Fruit fly (Drosophila melanogaster): Measurements from ENCODE around the gene Eh.

Eh gene

DNA sequence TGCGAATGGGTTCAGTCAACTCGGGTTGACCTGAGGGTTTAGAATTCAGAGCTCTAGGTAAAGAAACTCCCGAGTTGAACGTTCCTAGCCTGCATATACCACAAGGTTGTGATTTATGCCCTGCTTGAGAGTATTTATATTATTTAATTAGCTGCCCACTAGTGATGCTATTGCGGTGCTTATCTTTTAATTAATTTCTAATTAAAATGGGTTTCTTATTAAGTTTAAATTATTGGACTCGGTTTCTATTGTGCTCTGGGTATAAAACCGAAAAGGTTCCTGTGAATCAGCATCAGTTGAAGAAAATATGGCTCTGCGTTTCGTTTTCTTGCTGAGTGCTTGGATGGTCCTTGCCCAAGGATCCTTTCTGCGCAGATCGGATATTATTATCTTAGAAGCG is 33.2 kb downstream of the Eh start, which contains the start of gene CG5866:
TSS of gene CG5866 (plus strand) at position 301 of the 400 bp plus-strand sequence.
- no peak for TF ChIP-seq CTCF (optimal IDR thresholded peaks at IDR 0.05)
- TF ChIP-seq CG8478 (optimal IDR thresholded peaks at IDR 0.05) = no peak

dm6 chr3R:17413601-17414000 is 35.1 kb downstream of the Eh start, which contains the start of gene CG42822:
CG42822 (plus strand) TSS chr3R:17413901.
- no peak for TF ChIP-seq CTCF (optimal IDR thresholded peaks at IDR 0.05)
- no peak for TF ChIP-seq CG8478 (optimal IDR thresholded peaks at IDR 0.05)

DNA sequence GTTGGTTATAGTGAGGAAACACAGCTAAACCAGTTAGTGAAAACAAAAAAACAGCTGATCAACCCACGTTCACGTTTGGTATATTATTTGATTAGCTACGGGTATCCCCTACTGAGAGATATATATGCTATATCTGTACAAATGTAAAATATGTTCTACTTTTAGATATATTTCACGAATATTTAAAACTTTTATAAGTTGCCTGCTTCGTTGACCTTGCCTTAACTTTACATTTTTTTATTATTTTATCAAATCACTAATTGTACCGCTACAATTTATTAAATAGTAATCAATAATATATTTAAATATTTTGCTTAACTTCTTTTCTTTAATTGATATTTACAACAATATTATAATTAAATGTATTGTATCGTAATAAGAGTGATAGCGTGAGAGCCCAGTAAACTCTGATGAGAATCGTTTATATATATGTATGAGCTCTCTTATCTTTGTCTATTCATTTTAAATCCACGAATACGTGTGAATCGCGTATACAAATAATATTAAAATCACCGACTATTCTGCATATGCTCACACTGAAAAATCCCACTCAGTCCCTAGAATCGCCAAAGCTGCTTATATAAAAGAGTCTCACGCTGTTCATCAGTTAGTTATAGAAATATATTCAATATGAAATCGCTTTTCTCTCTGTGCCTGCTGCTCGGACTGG is 36.1 kb downstream of the Eh start, which contains the start of gene CG42821:
TSS of gene CG42821 (plus strand) at position 620 of the 670 bp plus-strand sequence.
- TF ChIP-seq CTCF (optimal IDR thresholded peaks at IDR 0.05) (no peak), CG8478 (optimal IDR thresholded peaks at IDR 0.05) (no peak)

DNA sequence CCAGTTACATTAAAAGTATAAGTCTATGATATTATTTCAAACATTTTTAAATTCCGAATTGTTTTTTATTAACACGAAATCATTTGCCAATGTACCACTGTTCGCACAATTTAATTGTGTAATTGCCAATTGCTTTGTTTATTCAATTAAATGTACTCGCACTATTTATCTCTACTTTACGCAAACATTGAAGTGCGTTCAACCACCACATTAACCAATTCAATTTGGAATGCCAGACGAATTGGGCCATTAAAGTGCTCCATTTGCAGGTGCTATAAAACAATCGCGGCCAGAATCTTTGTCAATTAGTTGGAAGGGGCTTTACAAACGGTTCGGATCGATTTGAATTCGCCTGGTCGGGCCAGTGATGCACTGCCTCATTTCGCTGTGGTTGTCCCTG is 37.9 kb downstream of the Eh start, which contains the start of gene CG5863:
TSS of gene CG5863 (plus strand) at position 301 of the 400 bp plus-strand sequence.
- TF ChIP-seq CTCF (optimal IDR thresholded peaks at IDR 0.05) (no peak), CG8478 (optimal IDR thresholded peaks at IDR 0.05) (no peak)

- no peak for TF ChIP-seq CG8478 (optimal IDR thresholded peaks at IDR 0.05)
- TF ChIP-seq CTCF (optimal IDR thresholded peaks at IDR 0.05) = no peak
Observed at dm6 chr3R:17409319-17409718, 39.3 kb downstream of the Eh start, which contains the start of gene CG5860. CG5860 (plus strand) TSS chr3R:17409619.

- TF ChIP-seq CTCF (optimal IDR thresholded peaks at IDR 0.05) = no peak
- no peak for TF ChIP-seq CG8478 (optimal IDR thresholded peaks at IDR 0.05)
Observed at dm6 chr3R:17407576-17407975, 41.1 kb downstream of the Eh start, which contains the start of gene CG17283. CG17283 (plus strand) TSS chr3R:17407876.

DNA sequence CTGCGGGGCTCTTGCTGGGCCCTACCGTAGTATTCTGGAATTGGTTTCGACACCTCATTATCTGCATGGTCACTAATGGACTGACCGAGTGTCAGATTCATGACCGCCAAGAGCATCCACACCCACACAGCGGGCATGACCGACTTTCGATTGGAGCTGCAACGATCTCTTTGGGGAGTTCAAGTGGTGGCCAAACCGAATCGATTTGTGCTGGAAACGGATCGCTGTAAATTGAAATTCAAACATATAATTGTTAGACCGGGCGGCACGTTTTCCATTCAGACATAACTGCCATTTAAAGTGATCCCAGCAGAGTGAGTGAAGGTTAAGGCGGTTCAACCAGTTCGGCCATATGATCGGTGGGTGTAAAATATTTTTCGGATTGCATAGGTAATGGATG is 42.2 kb downstream of the Eh start, which contains the start of the genes CG42824 and CG42798:
TSS of gene CG42824 (minus strand) at position 101 of the 400 bp plus-strand sequence.
TSS of gene CG42798 (plus strand) at position 268 of the 400 bp plus-strand sequence.
- TF ChIP-seq CG8478 (optimal IDR thresholded peaks at IDR 0.05) (no peak), CTCF (optimal IDR thresholded peaks at IDR 0.05) (no peak)

DNA sequence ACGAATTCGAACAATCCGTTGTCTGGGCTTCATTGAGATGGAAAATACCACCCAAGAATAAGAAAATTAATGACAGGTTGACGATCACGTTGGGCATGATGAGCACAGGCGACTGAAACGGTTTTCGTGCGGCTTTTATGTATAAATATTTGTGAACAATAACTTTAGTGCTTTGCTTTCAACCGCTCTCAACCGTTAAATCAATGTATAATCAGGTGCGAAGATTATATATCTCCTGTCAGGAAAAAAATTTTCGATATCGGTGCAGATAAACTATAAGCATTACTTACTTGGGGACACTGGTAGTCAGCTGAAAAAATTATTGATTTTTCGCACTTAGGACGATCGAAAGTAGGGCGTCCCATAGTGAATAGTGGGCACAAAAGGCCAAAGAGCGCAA is 43.6 kb downstream of the Eh start, which contains the start of gene CG42823:
TSS of gene CG42823 (minus strand) at position 101 of the 400 bp plus-strand sequence.
- TF ChIP-seq CG8478 (optimal IDR thresholded peaks at IDR 0.05) (no peak), CTCF (optimal IDR thresholded peaks at IDR 0.05) (no peak)

dm6 chr3R:17404155-17404554 is 44.5 kb downstream of the Eh start:
- TF ChIP-seq CTCF (optimal IDR thresholded peaks at IDR 0.05) = no peak
- no peak for TF ChIP-seq CG8478 (optimal IDR thresholded peaks at IDR 0.05)

- TF ChIP-seq CG8478 (optimal IDR thresholded peaks at IDR 0.05) = no peak
- TF ChIP-seq CTCF (optimal IDR thresholded peaks at IDR 0.05) = no peak
Observed at dm6 chr3R:17403618-17404017, 45.0 kb downstream of the Eh start, which contains the start of gene CG34280. CG34280 (minus strand) TSS chr3R:17403718.

- no peak for TF ChIP-seq CTCF (optimal IDR thresholded peaks at IDR 0.05)
- no peak for TF ChIP-seq CG8478 (optimal IDR thresholded peaks at IDR 0.05)
Observed at dm6 chr3R:17403188-17403587, 45.5 kb downstream of the Eh start, which contains the start of gene CG34279. CG34279 (minus strand) TSS chr3R:17403288.

DNA sequence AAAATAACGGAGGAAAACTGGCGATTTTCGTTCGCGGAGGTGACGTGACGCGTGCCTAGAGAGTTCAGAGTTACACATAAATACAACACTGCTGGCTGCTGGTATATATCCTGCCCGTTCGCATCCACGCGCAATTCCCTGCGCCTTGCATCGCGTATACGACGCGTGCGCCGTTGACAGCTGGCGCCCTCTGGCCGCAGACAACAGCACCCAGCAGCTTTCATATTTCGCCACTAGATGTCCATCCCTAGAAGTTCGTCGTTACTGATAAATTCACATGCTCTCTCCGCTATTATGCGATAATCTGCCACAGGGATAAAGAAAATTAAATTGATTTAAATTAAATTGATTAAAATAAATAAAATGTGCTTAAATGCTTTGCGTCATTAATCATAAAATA is 46.2 kb downstream of the Eh start, which contains the start of gene Sur-8:
TSS of gene Sur-8 (minus strand) at position 82 of the 400 bp plus-strand sequence.
- no peak for TF ChIP-seq CG8478 (optimal IDR thresholded peaks at IDR 0.05)
- TF ChIP-seq CTCF (optimal IDR thresholded peaks at IDR 0.05) = peak; percentile 90 to 92

DNA sequence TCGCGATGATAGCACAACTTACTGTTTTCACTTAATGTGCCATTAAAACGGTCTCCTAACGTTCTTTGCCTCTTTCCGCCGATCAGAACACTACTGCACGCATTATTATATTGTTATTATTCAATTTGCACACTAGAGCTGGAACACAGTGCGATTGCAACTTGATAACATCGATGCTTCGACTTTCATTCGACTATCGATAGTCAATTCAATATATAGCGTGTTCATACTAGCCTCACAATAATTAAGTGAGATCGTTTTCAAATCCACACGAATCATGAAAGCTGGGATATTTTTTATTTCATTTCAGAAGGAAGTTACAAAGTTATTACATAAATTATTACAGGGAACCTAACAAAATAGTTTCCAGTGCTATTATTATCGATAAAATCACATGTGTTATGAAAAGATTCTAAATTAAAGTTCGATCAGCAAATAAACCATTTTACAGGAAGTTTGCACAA is 47.3 kb downstream of the Eh start:
- TF ChIP-seq CG8478 (optimal IDR thresholded peaks at IDR 0.05) = no peak
- peak; percentile 38 to 43 for TF ChIP-seq CTCF (optimal IDR thresholded peaks at IDR 0.05)

- no peak for TF ChIP-seq CG8478 (optimal IDR thresholded peaks at IDR 0.05)
- TF ChIP-seq CTCF (optimal IDR thresholded peaks at IDR 0.05) = no peak
Observed at dm6 chr3R:17400675-17401118, 48.0 kb downstream of the Eh start.

DNA sequence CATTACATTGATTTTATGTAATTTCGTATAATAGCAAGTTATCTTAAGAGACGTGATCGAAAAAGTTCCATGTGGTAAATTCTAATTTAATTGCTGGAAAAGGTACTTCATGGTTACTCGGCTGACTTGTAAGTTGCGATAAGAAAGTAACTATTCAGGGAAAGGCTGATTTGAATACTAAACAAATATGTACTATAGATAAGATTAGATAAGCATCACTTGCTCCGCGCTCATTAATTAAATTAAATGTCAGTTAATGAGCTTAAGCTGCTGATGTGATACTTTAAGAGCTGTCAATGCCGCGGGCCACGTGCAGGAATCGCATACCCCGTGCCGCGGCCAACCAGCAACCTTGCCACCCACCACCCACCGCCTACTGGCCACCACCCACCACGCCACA is 48.6 kb downstream of the Eh start:
- no peak for TF ChIP-seq CTCF (optimal IDR thresholded peaks at IDR 0.05)
- TF ChIP-seq CG8478 (optimal IDR thresholded peaks at IDR 0.05) = no peak

Measured in S2 (cell line).